Worm (Caenorhabditis elegans) whole organism, young adult: ENCODE data around the gene oac-55.

ENCODE experiments used
- F49E8.2 ChIP-seq: sonication (generic microtip); optimal IDR thresholded peaks from 3 replicates; lab custom pipeline; 2017; ENCODE audit warnings: missing genetic modification characterization, mild to moderate bottlenecking, missing compliant biosample characterization, antibody characterized with exemption, moderate library complexity; ENCODE audit not compliant: insufficient read depth
- ceh-100 ChIP-seq: fragments of 200-800 bp; sonication (Bioruptor generic); IDR thresholded peaks from 2 replicates; pipeline ENCODE4 v1.3.6; 2022; ENCODE audit warnings: missing genetic modification reagents, missing genetic modification characterization, missing compliant biosample characterization
- chd-7 ChIP-seq: sonication (generic microtip); optimal IDR thresholded peaks from 2 replicates; lab custom pipeline; 2016; ENCODE audit warnings: mild to moderate bottlenecking, missing genetic modification characterization, moderate library complexity, missing compliant biosample characterization
- dpff-1 ChIP-seq: sonication (generic microtip); optimal IDR thresholded peaks from 2 replicates; lab custom pipeline; 2017; ENCODE audit warnings: mild to moderate bottlenecking, missing genetic modification characterization, missing compliant biosample characterization
- dpl-1 ChIP-seq: fragments of 150-350 bp; optimal IDR thresholded peaks from 2 replicates; lab custom pipeline; 2014; ENCODE audit warnings: missing biosample characterization, missing genetic modification reagents, missing genetic modification characterization
- lir-1 ChIP-seq: fragments of 200-800 bp; sonication (Bioruptor generic); conservative IDR thresholded peaks from 2 replicates; pipeline ENCODE4 v1.3.6; 2022; ENCODE audit warnings: missing genetic modification reagents, missing genetic modification characterization, missing compliant biosample characterization
- mxl-1 ChIP-seq: sonication (generic microtip); optimal IDR thresholded peaks from 2 replicates; lab custom pipeline; 2016; ENCODE audit warnings: missing genetic modification characterization, missing compliant biosample characterization
- pha-4 ChIP-seq: fragments of 150-350 bp; sonication (generic microtip); optimal IDR thresholded peaks from 2 replicates; lab custom pipeline; 2014; ENCODE audit warnings: missing biosample characterization, missing genetic modification reagents, missing genetic modification characterization

DNA sequence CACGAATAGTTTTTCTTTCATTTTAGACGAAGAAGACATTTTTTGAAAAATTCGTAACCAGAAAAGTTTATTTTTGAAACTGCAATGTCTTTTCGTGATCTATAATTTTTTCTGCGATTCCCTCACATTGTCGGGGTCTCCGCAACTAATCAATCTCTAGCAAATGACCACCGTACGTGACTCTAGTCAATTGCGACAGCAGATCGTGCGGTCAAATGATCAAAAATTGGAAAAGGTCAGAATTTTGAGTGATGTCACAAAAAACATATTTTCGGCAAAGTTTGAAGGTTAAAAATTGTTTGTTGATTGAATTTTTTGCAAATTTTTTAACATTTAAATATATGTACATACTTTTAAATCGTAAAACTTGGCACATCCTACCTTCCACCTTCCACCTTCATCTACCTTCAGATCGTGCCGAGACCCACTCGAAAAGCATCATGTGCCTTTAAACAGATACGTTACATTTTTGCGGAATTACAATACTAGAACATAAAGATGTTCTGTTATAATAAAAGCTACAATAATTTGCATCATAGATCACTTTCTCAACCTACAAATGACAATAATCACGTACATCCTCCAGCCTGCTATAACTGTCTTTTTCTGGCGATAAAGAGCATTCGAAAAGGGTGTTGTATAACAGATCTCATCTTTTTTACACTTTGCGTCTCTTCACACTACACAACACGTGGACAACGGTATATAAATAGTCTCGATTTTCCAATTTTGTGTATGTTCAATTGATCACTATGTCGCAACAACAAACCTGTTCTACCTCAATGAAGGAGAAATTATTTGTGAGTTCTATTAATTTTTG, 10.7 kb downstream of the oac-55 start, which contains the start of the genes R08E5.1 and rips-1:
- TF ChIP-seq ceh-100 (GFP tag; lab: Robert Waterston, UW), result no peak
- no peak for TF ChIP-seq dpff-1 (tag; lab: Kevin White, UChicago)
- TF ChIP-seq pha-4 (tag; lab: Kevin White, UChicago), result no peak
- no peak for TF ChIP-seq lir-1 (GFP tag; lab: Robert Waterston, UW)
- no peak for TF ChIP-seq dpl-1 (GFP tag; lab: Kevin White, UChicago)
- TF ChIP-seq chd-7 (tag; lab: Kevin White, UChicago), result no peak
- no peak for TF ChIP-seq F49E8.2 (tag; lab: Kevin White, UChicago)
- TF ChIP-seq mxl-1 (tag; lab: Kevin White, UChicago), result no peak
